Worm (Caenorhabditis elegans) whole organism, L4 larva: ENCODE results near the gene cgt-3.

Experiments used
- Y105C5A.15 ChIP-seq: fragments of 200-800 bp; sonication (Bioruptor generic); IDR thresholded peaks from 2 replicates; pipeline ENCODE4 v1.3.6; 2022; ENCODE audit warnings: missing genetic modification characterization, missing compliant biosample characterization
- dpl-1 ChIP-seq: fragments of 150-350 bp; optimal IDR thresholded peaks from 2 replicates; lab custom pipeline; 2014; ENCODE audit warnings: missing biosample characterization, missing genetic modification reagents, missing genetic modification characterization
- nhr-111 ChIP-seq: fragments of 200-800 bp; sonication (Bioruptor generic); optimal IDR thresholded peaks from 2 replicates; lab custom pipeline; 2018; ENCODE audit warnings: mild to moderate bottlenecking, missing genetic modification characterization, missing compliant biosample characterization
- nhr-237 ChIP-seq: sonication (generic microtip); optimal IDR thresholded peaks from 2 replicates; lab custom pipeline; 2017; ENCODE audit warnings: missing biosample characterization, missing genetic modification characterization

ce11 chrII:5948681-5949080 is 37.6 kb downstream of the cgt-3 start:
- TF ChIP-seq Y105C5A.15 (GFP tag; lab: Robert Waterston, UW), result no peak
- TF ChIP-seq dpl-1, result no peak
- TF ChIP-seq nhr-111 (GFP tag; lab: Kevin White, UChicago), result no peak
- TF ChIP-seq nhr-237 (tag; lab: Kevin White, UChicago), result no peak
